Worm (Caenorhabditis elegans) whole organism, L1 larva: Measurements from ENCODE around the gene M01B2.10.

ENCODE experiments used
- ceh-82 ChIP-seq, 3 experiments: fragments of 150-350 bp in 1 of 3; sonication (generic microtip) in 2 of 3; optimal IDR thresholded peaks; 2 replicates each; lab custom pipeline; 2014 to 2017; ENCODE audit warnings: missing biosample characterization in 3 of 3, missing genetic modification characterization in 3 of 3
- egl-27 ChIP-seq, 2 experiments: fragments of 150-350 bp in 1 of 2; sonication (generic microtip); optimal IDR thresholded peaks; 3 replicates each; lab custom pipeline; 2017 to 2018; ENCODE audit warnings: missing biosample characterization in 2 of 2, missing genetic modification characterization in 2 of 2, missing genetic modification reagents in 2 of 2
- fkh-10 ChIP-seq: sonication (generic microtip); optimal IDR thresholded peaks from 2 replicates; lab custom pipeline; 2017; ENCODE audit warnings: missing biosample characterization, missing genetic modification reagents, missing genetic modification characterization
- mdl-1 ChIP-seq, 2 experiments: fragments of 150-350 bp; optimal IDR thresholded peaks; 2 replicates each; lab custom pipeline; 2014 to 2017; ENCODE audit warnings: missing biosample characterization in 2 of 2, missing genetic modification characterization in 2 of 2, inconsistent platforms in 1 of 2
- nhr-71 ChIP-seq: sonication (generic microtip); optimal IDR thresholded peaks from 2 replicates; lab custom pipeline; 2016; ENCODE audit warnings: mild to moderate bottlenecking, missing genetic modification characterization, moderate library complexity, missing compliant biosample characterization
- snpc-4 ChIP-seq: fragments of 150-350 bp; optimal IDR thresholded peaks from 2 replicates; lab custom pipeline; 2014; ENCODE audit warnings: missing biosample characterization, missing genetic modification characterization
- snu-23 ChIP-seq: sonication (generic microtip); optimal IDR thresholded peaks from 2 replicates; lab custom pipeline; 2016; ENCODE audit warnings: missing genetic modification characterization, missing compliant biosample characterization
- tlp-1 ChIP-seq: fragments of 150-350 bp; optimal IDR thresholded peaks from 2 replicates; lab custom pipeline; 2014; ENCODE audit warnings: missing biosample characterization, missing genetic modification characterization

- no peak for TF ChIP-seq egl-27 (tag; optimal IDR thresholded peaks at IDR 0.05; lab: Kevin White, UChicago)
- TF ChIP-seq snu-23 (GFP tag; lab: Kevin White, UChicago): no peak
- no peak for TF ChIP-seq ceh-82 (tag; optimal IDR thresholded peaks at IDR 0.05; lab: Kevin White, UChicago)
- no peak for TF ChIP-seq tlp-1
- TF ChIP-seq fkh-10 (GFP tag; lab: Kevin White, UChicago): no peak
- no peak for TF ChIP-seq mdl-1 (tag; optimal IDR thresholded peaks at IDR 0.05; lab: Kevin White, UChicago)
- TF ChIP-seq snpc-4 (tag; lab: Kevin White, UChicago): no peak
- no peak for TF ChIP-seq nhr-71 (tag; lab: Kevin White, UChicago)
These were observed 5.2 kb upstream of the M01B2.10 start, which contains the start of gene T10H4.13 for ce11 chrV:15267405-15267804.
